Worm (Caenorhabditis elegans) whole organism, mixed stage, embryonic: ENCODE measurements around the gene cfz-2.

Experiments used
- M03D4.4 ChIP-seq: sonication (generic microtip); optimal IDR thresholded peaks from 2 replicates; lab custom pipeline; 2017; ENCODE audit warnings: mild to moderate bottlenecking, missing genetic modification characterization, missing compliant biosample characterization
- bed-3 ChIP-seq: fragments of 200-800 bp; sonication (Bioruptor generic); optimal IDR thresholded peaks from 3 replicates; lab custom pipeline; 2018; ENCODE audit warnings: mild to moderate bottlenecking, missing genetic modification characterization, moderate library complexity, missing compliant biosample characterization
- blmp-1 ChIP-seq: fragments of 150-350 bp; optimal IDR thresholded peaks from 2 replicates; lab custom pipeline; 2014; ENCODE audit warnings: missing biosample characterization, missing genetic modification characterization
- ceh-39 ChIP-seq: fragments of 150-350 bp; optimal IDR thresholded peaks from 2 replicates; lab custom pipeline; 2014; ENCODE audit warnings: missing biosample characterization, missing genetic modification characterization
- ceh-43 ChIP-seq: fragments of 200-800 bp; sonication (Bioruptor generic); optimal IDR thresholded peaks from 2 replicates; lab custom pipeline; 2018; ENCODE audit warnings: mild to moderate bottlenecking, missing genetic modification characterization, moderate library complexity, missing compliant biosample characterization
- ceh-83 ChIP-seq: fragments of 200-800 bp; sonication (Bioruptor generic); optimal IDR thresholded peaks from 2 replicates; lab custom pipeline; 2018; ENCODE audit warnings: mild to moderate bottlenecking, missing genetic modification characterization, missing compliant biosample characterization
- ces-1 ChIP-seq: fragments of 150-350 bp; optimal IDR thresholded peaks from 2 replicates; lab custom pipeline; 2014; ENCODE audit warnings: missing biosample characterization, missing genetic modification reagents, missing genetic modification characterization
- drap-1 ChIP-seq: fragments of 200-800 bp; sonication (Bioruptor generic); optimal IDR thresholded peaks from 3 replicates; lab custom pipeline; 2018; ENCODE audit warnings: mild to moderate bottlenecking, missing genetic modification characterization, missing compliant biosample characterization
- elt-1 ChIP-seq: sonication (generic microtip); optimal IDR thresholded peaks from 2 replicates; lab custom pipeline; 2017; ENCODE audit warnings: missing genetic modification characterization, mild to moderate bottlenecking, missing compliant biosample characterization, antibody characterized with exemption, moderate library complexity, borderline replicate concordance; ENCODE audit not compliant: insufficient read depth
- elt-3 ChIP-seq: fragments of 150-350 bp; optimal IDR thresholded peaks from 2 replicates; lab custom pipeline; 2014; ENCODE audit warnings: missing biosample characterization, missing genetic modification characterization
- flh-1 ChIP-seq: fragments of 200-800 bp; sonication (Bioruptor generic); optimal IDR thresholded peaks from 2 replicates; lab custom pipeline; 2018; ENCODE audit warnings: mild to moderate bottlenecking, missing genetic modification characterization, moderate library complexity, missing compliant biosample characterization
- ham-2 ChIP-seq: fragments of 200-800 bp; sonication (Bioruptor generic); optimal IDR thresholded peaks from 2 replicates; lab custom pipeline; 2018; ENCODE audit warnings: mild to moderate bottlenecking, missing genetic modification characterization, missing compliant biosample characterization
- hlh-1 ChIP-seq: fragments of 150-350 bp; optimal IDR thresholded peaks from 2 replicates; lab custom pipeline; 2014; ENCODE audit warnings: missing biosample characterization, missing genetic modification reagents, missing genetic modification characterization
- lin-13 ChIP-seq: fragments of 150-350 bp; optimal IDR thresholded peaks from 2 replicates; lab custom pipeline; 2014; ENCODE audit warnings: missing biosample characterization, missing genetic modification characterization
- lin-32 ChIP-seq: fragments of 200-800 bp; sonication (Bioruptor generic); optimal IDR thresholded peaks from 2 replicates; lab custom pipeline; 2018; ENCODE audit warnings: mild to moderate bottlenecking, missing genetic modification characterization, missing compliant biosample characterization
- lsy-2 ChIP-seq: fragments of 150-350 bp; optimal IDR thresholded peaks from 2 replicates; lab custom pipeline; 2014; ENCODE audit warnings: missing biosample characterization, missing genetic modification characterization
- mab-5 ChIP-seq: fragments of 150-350 bp; optimal IDR thresholded peaks from 2 replicates; lab custom pipeline; 2014; ENCODE audit warnings: missing biosample characterization, missing genetic modification characterization
- mep-1 ChIP-seq: fragments of 150-350 bp; optimal IDR thresholded peaks from 2 replicates; lab custom pipeline; 2017; ENCODE audit warnings: missing biosample characterization, missing genetic modification reagents, missing genetic modification characterization, inconsistent platforms
- mls-2 ChIP-seq: sonication (generic microtip); optimal IDR thresholded peaks from 2 replicates; lab custom pipeline; 2016; ENCODE audit warnings: mild to moderate bottlenecking, missing genetic modification characterization, moderate library complexity, missing compliant biosample characterization
- nhr-12 ChIP-seq: fragments of 150-350 bp; optimal IDR thresholded peaks from 2 replicates; lab custom pipeline; 2014; ENCODE audit warnings: missing biosample characterization, missing genetic modification characterization
- nhr-2 ChIP-seq: fragments of 150-350 bp; optimal IDR thresholded peaks from 2 replicates; lab custom pipeline; 2014; ENCODE audit warnings: missing biosample characterization, missing genetic modification characterization
- nhr-237 ChIP-seq: fragments of 150-350 bp; optimal IDR thresholded peaks from 2 replicates; lab custom pipeline; 2014; ENCODE audit warnings: missing biosample characterization, missing genetic modification characterization
- nhr-28 ChIP-seq: fragments of 150-350 bp; optimal IDR thresholded peaks from 2 replicates; lab custom pipeline; 2014; ENCODE audit warnings: missing biosample characterization, missing genetic modification characterization
- nhr-76 ChIP-seq: sonication (generic microtip); optimal IDR thresholded peaks from 2 replicates; lab custom pipeline; 2017; ENCODE audit warnings: missing biosample characterization, missing genetic modification characterization
- pha-4 ChIP-seq: fragments of 150-350 bp; optimal IDR thresholded peaks from 2 replicates; lab custom pipeline; 2018; ENCODE audit warnings: missing biosample characterization, missing genetic modification reagents, missing genetic modification characterization
- sem-2 ChIP-seq: fragments of 200-800 bp; sonication (Bioruptor generic); optimal IDR thresholded peaks from 2 replicates; lab custom pipeline; 2018; ENCODE audit warnings: mild to moderate bottlenecking, missing genetic modification characterization, missing compliant biosample characterization
- sptf-1 ChIP-seq: sonication (generic microtip); optimal IDR thresholded peaks from 2 replicates; lab custom pipeline; 2017; ENCODE audit warnings: mild to moderate bottlenecking, missing genetic modification characterization, moderate library complexity, missing compliant biosample characterization
- tbx-8 ChIP-seq: fragments of 200-800 bp; sonication (Bioruptor generic); optimal IDR thresholded peaks from 2 replicates; lab custom pipeline; 2018; ENCODE audit warnings: mild to moderate bottlenecking, missing genetic modification characterization, moderate library complexity, missing compliant biosample characterization
- unc-120 ChIP-seq: sonication (generic microtip); optimal IDR thresholded peaks from 2 replicates; lab custom pipeline; 2017; ENCODE audit warnings: missing genetic modification characterization, missing compliant biosample characterization; ENCODE audit not compliant: poor library complexity, severe bottlenecking
- unc-39 ChIP-seq: fragments of 150-350 bp; optimal IDR thresholded peaks from 2 replicates; lab custom pipeline; 2014; ENCODE audit warnings: missing biosample characterization, missing genetic modification characterization
- unc-62 ChIP-seq: fragments of 150-350 bp; optimal IDR thresholded peaks from 2 replicates; lab custom pipeline; 2014; ENCODE audit warnings: missing biosample characterization, missing genetic modification reagents, missing genetic modification characterization
- zip-8 ChIP-seq: fragments of 150-350 bp; optimal IDR thresholded peaks from 2 replicates; lab custom pipeline; 2014; ENCODE audit warnings: missing biosample characterization, missing genetic modification characterization
- ztf-11 ChIP-seq: fragments of 150-350 bp; optimal IDR thresholded peaks from 2 replicates; lab custom pipeline; 2014; ENCODE audit warnings: missing biosample characterization, missing genetic modification characterization

The cfz-2 gene

DNA sequence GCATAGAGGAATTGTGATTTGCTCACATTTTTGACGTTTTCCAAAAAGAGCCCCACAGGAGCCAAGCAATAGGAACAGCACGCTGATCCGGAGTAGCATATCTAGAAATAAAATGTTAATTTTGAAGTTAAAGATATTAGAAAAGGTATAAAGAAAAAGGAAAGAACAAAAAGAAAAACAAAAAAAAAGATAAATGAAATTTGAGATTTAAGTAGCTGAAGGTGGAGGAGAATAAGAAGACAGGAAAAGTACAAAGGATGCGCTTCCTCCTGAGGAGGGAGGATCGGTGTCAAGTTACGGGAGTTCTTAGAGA is at the start of gene cfz-2:
Gene cfz-2 (minus strand): TSS at position 101 of the 313 bp plus-strand sequence.
- TF ChIP-seq drap-1 (GFP tag; lab: Kevin White, UChicago) (no peak), unc-120 (tag; lab: Kevin White, UChicago) (no peak), nhr-12 (no peak), elt-3 (tag; lab: Kevin White, UChicago) (no peak), blmp-1 (tag; lab: Kevin White, UChicago) (no peak), ztf-11 (tag; lab: Kevin White, UChicago) (no peak), ceh-43 (GFP tag; lab: Kevin White, UChicago) (no peak), nhr-237 (tag; lab: Kevin White, UChicago) (no peak), flh-1 (no peak), ceh-83 (GFP tag; lab: Kevin White, UChicago) (no peak), zip-8 (no peak), unc-62 (GFP tag; lab: Kevin White, UChicago) (no peak), mls-2 (no peak), hlh-1 (tag; lab: Kevin White, UChicago) (no peak), lin-32 (GFP tag; lab: Kevin White, UChicago) (no peak), mep-1 (no peak), elt-1 (tag; lab: Kevin White, UChicago) (no peak)

DNA sequence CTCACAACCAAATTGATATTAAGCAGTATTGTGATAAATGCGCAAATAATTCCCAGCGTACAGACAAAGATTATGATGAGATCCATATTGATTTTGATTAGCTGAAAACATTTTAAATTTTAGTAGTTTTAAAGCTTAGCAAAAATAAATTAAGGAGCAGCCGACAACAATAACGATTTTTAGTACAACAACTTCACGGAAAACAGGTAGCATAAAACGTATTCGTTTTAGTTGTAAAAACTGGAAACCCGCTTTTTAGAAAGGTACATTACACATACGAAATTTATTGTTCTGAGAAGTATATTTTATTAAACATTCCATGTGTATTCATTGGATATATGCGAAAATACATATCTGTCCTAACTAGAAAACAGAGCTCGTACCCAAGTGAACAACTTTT is 45.8 kb upstream of the cfz-2 start, which contains the start of gene srbc-36:
Gene srbc-36 (minus strand): TSS at position 101 of the 400 bp plus-strand sequence.
- TF ChIP-seq pha-4 (no peak), sptf-1 (tag; lab: Kevin White, UChicago) (no peak), bed-3 (no peak), tbx-8 (no peak), ceh-83 (GFP tag; lab: Kevin White, UChicago) (no peak), nhr-12 (no peak), nhr-237 (tag; lab: Kevin White, UChicago) (no peak), mab-5 (tag; lab: Kevin White, UChicago) (no peak), M03D4.4 (tag; lab: Kevin White, UChicago) (no peak), ham-2 (GFP tag; lab: Kevin White, UChicago) (no peak)
- TF ChIP-seq, all 35 proteins: peak for 0

DNA sequence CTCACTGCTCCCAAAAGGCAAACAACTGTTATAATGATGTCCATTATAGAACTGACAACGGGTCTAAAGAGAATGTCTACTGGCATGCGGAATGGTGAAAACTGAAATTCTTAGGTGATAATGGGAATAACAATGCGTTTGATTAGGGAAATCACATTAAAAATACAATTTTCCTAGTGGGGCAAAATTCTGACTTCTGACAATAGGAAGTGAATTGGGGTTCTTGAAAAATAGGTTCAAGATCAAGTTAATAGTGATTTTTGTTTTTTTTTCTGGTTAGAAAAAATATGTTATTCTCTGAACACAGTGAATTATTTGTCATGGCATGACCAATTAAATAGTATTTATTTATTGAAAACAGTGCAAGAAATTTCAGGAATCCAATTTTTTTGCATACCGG is 42.2 kb upstream of the cfz-2 start, which contains the start of gene srbc-32:
Gene srbc-32 (minus strand): TSS at position 101 of the 400 bp plus-strand sequence.
- no peak for TF ChIP-seq hlh-1 (tag; lab: Kevin White, UChicago)
- TF ChIP-seq ztf-11 (tag; lab: Kevin White, UChicago), result no peak
- TF ChIP-seq sem-2 (GFP tag; lab: Kevin White, UChicago), result no peak
- no peak for TF ChIP-seq unc-120 (tag; lab: Kevin White, UChicago)
- TF ChIP-seq elt-3 (tag; lab: Kevin White, UChicago), result no peak

DNA sequence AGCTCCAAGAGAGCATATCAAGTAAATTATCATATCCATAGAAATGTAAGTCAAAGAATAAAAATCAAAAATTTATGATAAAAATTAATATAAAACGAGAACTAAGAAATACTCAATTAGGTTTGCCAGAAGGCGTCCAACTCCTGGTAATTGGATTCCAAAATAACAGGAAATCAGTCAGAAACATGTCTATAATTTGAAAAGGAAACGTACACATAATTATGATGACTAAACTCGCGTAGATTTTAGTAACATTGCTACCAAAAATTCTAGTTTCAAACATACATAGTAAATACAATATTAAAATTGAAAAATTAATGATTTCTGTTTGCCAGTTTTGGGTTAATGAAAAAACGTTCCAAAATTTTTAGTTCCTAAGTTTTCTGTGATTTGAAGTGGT is 40.0 kb upstream of the cfz-2 start, which contains the start of gene srbc-33:
Gene srbc-33 (minus strand): TSS at position 101 of the 400 bp plus-strand sequence.
- TF ChIP-seq ham-2 (GFP tag; lab: Kevin White, UChicago) (no peak), sptf-1 (tag; lab: Kevin White, UChicago) (no peak), unc-39 (tag; lab: Kevin White, UChicago) (no peak), unc-62 (GFP tag; lab: Kevin White, UChicago) (no peak), lin-32 (GFP tag; lab: Kevin White, UChicago) (no peak), lin-13 (tag; lab: Kevin White, UChicago) (no peak), M03D4.4 (tag; lab: Kevin White, UChicago) (no peak), nhr-28 (tag; lab: Kevin White, UChicago) (no peak), elt-1 (tag; lab: Kevin White, UChicago) (no peak), nhr-76 (tag; lab: Kevin White, UChicago) (no peak), ceh-83 (GFP tag; lab: Kevin White, UChicago) (no peak), zip-8 (no peak), flh-1 (no peak), mls-2 (no peak), hlh-1 (tag; lab: Kevin White, UChicago) (no peak), elt-3 (tag; lab: Kevin White, UChicago) (no peak), nhr-2 (tag; lab: Kevin White, UChicago) (no peak), drap-1 (GFP tag; lab: Kevin White, UChicago) (no peak)

DNA sequence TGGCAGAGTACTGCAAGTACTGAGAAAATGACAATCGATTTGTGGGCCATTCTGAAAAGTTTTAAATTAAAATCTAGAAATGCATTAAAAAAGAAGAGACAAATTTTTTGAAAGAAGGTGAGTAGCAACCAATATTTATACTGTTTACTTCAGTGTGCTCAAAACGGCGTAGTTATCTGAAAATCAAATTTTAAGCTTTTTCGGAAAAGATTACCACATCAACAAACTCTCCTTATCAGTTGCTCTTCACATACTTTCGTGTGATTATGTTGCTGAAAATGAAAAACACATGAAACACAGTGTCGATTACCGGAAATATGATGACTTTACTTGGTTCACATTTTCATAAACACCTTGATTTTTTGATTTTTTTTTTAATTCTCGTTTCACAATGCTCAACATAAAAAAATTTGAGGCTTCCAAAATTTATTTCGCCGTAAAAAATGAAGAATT is 37.9 kb upstream of the cfz-2 start, which contains the start of gene lys-7:
Gene lys-7 (minus strand): TSS at position 51 of the 453 bp plus-strand sequence.
- TF ChIP-seq nhr-2 (tag; lab: Kevin White, UChicago) (no peak), unc-39 (tag; lab: Kevin White, UChicago) (no peak), flh-1 (no peak), ham-2 (GFP tag; lab: Kevin White, UChicago) (no peak), tbx-8 (no peak), mab-5 (tag; lab: Kevin White, UChicago) (no peak), ceh-43 (GFP tag; lab: Kevin White, UChicago) (no peak), lsy-2 (tag; lab: Kevin White, UChicago) (no peak), unc-120 (tag; lab: Kevin White, UChicago) (no peak), ceh-39 (tag; lab: Kevin White, UChicago) (no peak), ztf-11 (tag; lab: Kevin White, UChicago) (no peak), ces-1 (no peak), nhr-237 (tag; lab: Kevin White, UChicago) (no peak), bed-3 (no peak), nhr-12 (no peak), drap-1 (GFP tag; lab: Kevin White, UChicago) (no peak), hlh-1 (tag; lab: Kevin White, UChicago) (no peak), unc-62 (GFP tag; lab: Kevin White, UChicago) (no peak), blmp-1 (tag; lab: Kevin White, UChicago) (no peak)
